Worm (Caenorhabditis elegans) whole organism, L2 larva: ENCODE measurements around the gene mrpl-42.

Experiments
- F13H6.1 ChIP-seq: sonication (generic microtip); optimal IDR thresholded peaks from 2 replicates; lab custom pipeline; 2016; ENCODE audit warnings: missing genetic modification characterization, missing compliant biosample characterization
- R02D3.7 ChIP-seq: fragments of 150-350 bp; optimal IDR thresholded peaks from 2 replicates; lab custom pipeline; 2014; ENCODE audit warnings: missing biosample characterization, missing genetic modification characterization
- Y55F3AM.14 ChIP-seq: fragments of 200-800 bp; sonication (Bioruptor generic); optimal IDR thresholded peaks from 2 replicates; lab custom pipeline; 2018; ENCODE audit warnings: mild to moderate bottlenecking, missing genetic modification characterization, missing compliant biosample characterization
- ZK546.5 ChIP-seq: sonication (generic microtip); optimal IDR thresholded peaks from 2 replicates; lab custom pipeline; 2017; ENCODE audit warnings: missing biosample characterization, missing genetic modification characterization
- alr-1 ChIP-seq: fragments of 150-350 bp; optimal IDR thresholded peaks from 2 replicates; lab custom pipeline; 2014; ENCODE audit warnings: missing biosample characterization, missing genetic modification characterization
- blmp-1 ChIP-seq: sonication (generic microtip); optimal IDR thresholded peaks from 2 replicates; lab custom pipeline; 2017; ENCODE audit warnings: missing genetic modification characterization, mild to moderate bottlenecking, missing compliant biosample characterization, antibody characterized with exemption, moderate library complexity; ENCODE audit not compliant: insufficient read depth
- ceh-82 ChIP-seq: fragments of 150-350 bp; optimal IDR thresholded peaks from 2 replicates; lab custom pipeline; 2014; ENCODE audit warnings: missing biosample characterization, missing genetic modification characterization
- crh-2 ChIP-seq: sonication (generic microtip); optimal IDR thresholded peaks from 2 replicates; lab custom pipeline; 2017; ENCODE audit warnings: missing biosample characterization, missing genetic modification characterization
- fos-1 ChIP-seq: fragments of 150-350 bp; optimal IDR thresholded peaks from 2 replicates; lab custom pipeline; 2014; ENCODE audit warnings: missing biosample characterization, missing genetic modification characterization
- gmeb-1 ChIP-seq: fragments of 150-350 bp; optimal IDR thresholded peaks from 2 replicates; lab custom pipeline; 2014; ENCODE audit warnings: missing biosample characterization, missing genetic modification characterization
- lin-11 ChIP-seq: fragments of 150-350 bp; sonication (generic microtip); optimal IDR thresholded peaks from 2 replicates; lab custom pipeline; 2014; ENCODE audit warnings: missing biosample characterization, missing genetic modification characterization, inconsistent platforms, mixed read lengths
- lin-13 ChIP-seq: fragments of 150-350 bp; optimal IDR thresholded peaks from 2 replicates; lab custom pipeline; 2014; ENCODE audit warnings: missing biosample characterization, missing genetic modification reagents, missing genetic modification characterization
- lin-39 ChIP-seq: fragments of 150-350 bp; optimal IDR thresholded peaks from 2 replicates; lab custom pipeline; 2014; ENCODE audit warnings: missing biosample characterization, missing genetic modification reagents, missing genetic modification characterization
- lsy-2 ChIP-seq, 2 experiments: fragments of 150-350 bp in 1 of 2; sonication (generic microtip) in 1 of 2; optimal IDR thresholded peaks; 2 replicates each; lab custom pipeline; 2014 to 2017; ENCODE audit warnings: missing biosample characterization in 2 of 2, missing genetic modification characterization in 2 of 2
- mab-5 ChIP-seq: fragments of 150-350 bp; optimal IDR thresholded peaks from 2 replicates; lab custom pipeline; 2014; ENCODE audit warnings: missing biosample characterization, missing genetic modification characterization
- mdl-1 ChIP-seq, 2 experiments: fragments of 150-350 bp in 1 of 2; sonication (generic microtip) in 1 of 2; optimal IDR thresholded peaks; 2 replicates each; lab custom pipeline; 2017; ENCODE audit warnings: missing biosample characterization in 2 of 2, missing genetic modification characterization in 2 of 2
- nhr-12 ChIP-seq: fragments of 150-350 bp; optimal IDR thresholded peaks from 2 replicates; lab custom pipeline; 2014; ENCODE audit warnings: missing biosample characterization, missing genetic modification characterization
- nhr-129 ChIP-seq: fragments of 150-350 bp; optimal IDR thresholded peaks from 2 replicates; lab custom pipeline; 2014; ENCODE audit warnings: missing biosample characterization, missing genetic modification characterization
- nhr-21 ChIP-seq: fragments of 150-350 bp; optimal IDR thresholded peaks from 2 replicates; lab custom pipeline; 2014; ENCODE audit warnings: missing biosample characterization, missing genetic modification characterization
- nhr-23 ChIP-seq: fragments of 150-350 bp; optimal IDR thresholded peaks from 2 replicates; lab custom pipeline; 2014; ENCODE audit warnings: missing biosample characterization, missing genetic modification reagents, missing genetic modification characterization
- nhr-237 ChIP-seq: fragments of 150-350 bp; optimal IDR thresholded peaks from 2 replicates; lab custom pipeline; 2014; ENCODE audit warnings: missing biosample characterization, missing genetic modification characterization
- nhr-25 ChIP-seq: fragments of 150-350 bp; sonication (generic microtip); optimal IDR thresholded peaks from 3 replicates; lab custom pipeline; 2014; ENCODE audit warnings: missing biosample characterization, missing genetic modification characterization
- peb-1 ChIP-seq: fragments of 150-350 bp; optimal IDR thresholded peaks from 2 replicates; lab custom pipeline; 2014; ENCODE audit warnings: missing biosample characterization, missing genetic modification characterization
- sem-4 ChIP-seq: fragments of 150-350 bp; optimal IDR thresholded peaks from 2 replicates; lab custom pipeline; 2014; ENCODE audit warnings: missing biosample characterization, missing genetic modification reagents, missing genetic modification characterization
- skn-1 ChIP-seq: sonication (generic microtip); optimal IDR thresholded peaks from 2 replicates; lab custom pipeline; 2017; ENCODE audit warnings: missing biosample characterization, missing genetic modification characterization
- sma-3 ChIP-seq: sonication (generic microtip); optimal IDR thresholded peaks from 2 replicates; lab custom pipeline; 2016; ENCODE audit warnings: missing genetic modification reagents, missing genetic modification characterization, missing compliant biosample characterization
- sma-9 ChIP-seq, 2 experiments: fragments of 150-350 bp in 1 of 2; sonication (generic microtip) in 1 of 2; optimal IDR thresholded peaks; 2 replicates each; lab custom pipeline; 2014 to 2016; ENCODE audit warnings: missing genetic modification characterization in 2 of 2, mild to moderate bottlenecking in 1 of 2, missing biosample characterization in 1 of 2, missing compliant biosample characterization in 1 of 2, missing genetic modification reagents in 1 of 2, moderate library complexity in 1 of 2
- snpc-4 ChIP-seq: fragments of 150-350 bp; optimal IDR thresholded peaks from 2 replicates; lab custom pipeline; 2014; ENCODE audit warnings: missing biosample characterization, missing genetic modification characterization
- unc-39 ChIP-seq: fragments of 150-350 bp; optimal IDR thresholded peaks from 2 replicates; lab custom pipeline; 2014; ENCODE audit warnings: missing biosample characterization, missing genetic modification characterization
- unc-62 ChIP-seq: fragments of 150-350 bp; optimal IDR thresholded peaks from 2 replicates; lab custom pipeline; 2014; ENCODE audit warnings: missing biosample characterization, missing genetic modification reagents, missing genetic modification characterization
- zag-1 ChIP-seq: fragments of 150-350 bp; optimal IDR thresholded peaks from 2 replicates; lab custom pipeline; 2014; ENCODE audit warnings: missing biosample characterization, missing genetic modification characterization
- ztf-1 ChIP-seq: fragments of 200-800 bp; sonication (Bioruptor generic); conservative IDR thresholded peaks from 2 replicates; pipeline ENCODE4 v1.3.6; 2022; ENCODE audit warnings: missing genetic modification characterization, missing compliant biosample characterization
- ztf-11 ChIP-seq: sonication (generic microtip); optimal IDR thresholded peaks from 2 replicates; lab custom pipeline; 2017; ENCODE audit warnings: missing biosample characterization, missing genetic modification characterization
- ztf-4 ChIP-seq: fragments of 150-350 bp; optimal IDR thresholded peaks from 2 replicates; lab custom pipeline; 2014; ENCODE audit warnings: missing biosample characterization, missing genetic modification characterization

mrpl-42 gene

DNA sequence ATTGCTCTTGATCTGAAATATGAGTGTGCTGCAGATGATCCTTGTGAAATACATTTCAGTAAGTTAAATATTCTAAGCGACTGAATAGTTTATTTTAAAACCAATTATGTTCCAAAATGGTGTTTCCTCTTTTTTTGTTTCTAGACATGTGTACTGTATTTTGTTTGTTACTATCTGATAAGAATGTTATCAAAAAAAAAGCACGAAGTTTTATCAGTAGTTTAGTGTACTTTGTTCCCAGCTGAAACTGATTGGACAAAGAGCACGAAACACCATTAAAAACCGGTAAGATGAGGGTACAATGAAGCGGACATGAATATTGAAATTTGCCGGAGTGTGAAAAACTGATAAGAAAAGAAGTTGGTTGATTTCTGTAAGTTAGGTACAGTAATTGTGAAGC lies 24.1 kb downstream of the mrpl-42 start:
- TF ChIP-seq F13H6.1 (tag; lab: Kevin White, UChicago) (no peak), fos-1 (tag; lab: Kevin White, UChicago) (peak; percentile 22)

DNA sequence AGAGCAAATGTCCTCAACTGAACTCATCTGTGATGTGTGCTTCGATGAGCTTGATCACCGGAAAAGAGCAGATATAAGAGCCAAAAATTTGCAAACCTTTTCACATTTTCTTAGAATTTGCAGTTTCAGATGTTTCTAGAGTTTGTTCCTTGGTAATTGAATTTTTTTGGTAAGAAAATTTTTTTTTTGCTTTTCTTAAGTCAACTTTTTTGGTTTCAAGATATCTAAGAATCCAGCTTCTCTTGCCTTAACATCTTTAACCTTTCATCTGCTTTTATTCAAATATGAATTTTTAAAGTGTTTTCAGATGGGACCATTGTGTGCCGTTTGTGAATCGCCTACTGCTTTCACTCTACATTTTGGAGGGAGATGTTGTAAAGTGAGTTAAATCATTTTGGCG lies 24.6 kb downstream of the mrpl-42 start, which contains the start of gene nhr-11:
Gene nhr-11 (plus strand): TSS at position 301 of the 400 bp plus-strand sequence.
- TF ChIP-seq nhr-237 (tag; lab: Kevin White, UChicago) (no peak), ztf-11 (tag; lab: Kevin White, UChicago) (no peak), gmeb-1 (tag; lab: Kevin White, UChicago) (no peak), ztf-1 (no peak), unc-39 (no peak), sma-3 (GFP tag; lab: Kevin White, UChicago) (no peak), mdl-1 (tag; optimal IDR thresholded peaks at IDR 0.05; lab: Kevin White, UChicago) (no peak), skn-1 (tag; lab: Kevin White, UChicago) (no peak), snpc-4 (no peak), R02D3.7 (tag; lab: Kevin White, UChicago) (no peak), sem-4 (tag; lab: Kevin White, UChicago) (no peak), mab-5 (tag; lab: Kevin White, UChicago) (no peak), lin-11 (tag; lab: Kevin White, UChicago) (no peak), Y55F3AM.14 (GFP tag; lab: Kevin White, UChicago) (no peak), fos-1 (tag; lab: Kevin White, UChicago) (no peak), nhr-23 (tag; lab: Kevin White, UChicago) (no peak)

DNA sequence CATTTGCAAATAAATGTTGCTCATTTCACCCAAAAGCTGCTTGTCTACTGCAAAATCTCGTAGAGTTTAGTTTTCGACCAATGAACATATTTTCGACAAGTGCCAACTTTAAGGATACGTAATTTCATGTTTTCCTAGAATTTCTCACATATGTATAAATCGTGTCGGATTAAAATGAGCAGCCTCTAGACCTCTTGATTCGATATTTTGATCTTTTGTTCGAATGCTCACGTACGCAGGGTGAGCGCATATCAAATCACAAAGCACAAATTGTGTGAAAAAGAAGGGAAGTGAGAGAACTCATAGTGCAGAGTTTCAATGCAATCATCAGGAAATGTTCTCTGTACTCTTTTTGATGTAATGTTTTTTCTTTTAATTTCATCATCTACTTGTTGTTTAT lies 30.7 kb downstream of the mrpl-42 start:
- peak; percentile 49 for TF ChIP-seq nhr-129 (tag; lab: Kevin White, UChicago)
- no peak for TF ChIP-seq nhr-12 (tag; lab: Kevin White, UChicago)
- TF ChIP-seq crh-2 (tag; lab: Kevin White, UChicago), result peak; percentile 54
- no peak for TF ChIP-seq peb-1
- TF ChIP-seq skn-1 (tag; lab: Kevin White, UChicago), result no peak
- peak in 1 of 2 experiments; percentile 36 for TF ChIP-seq lsy-2 (tag; optimal IDR thresholded peaks at IDR 0.05; lab: Kevin White, UChicago)
- no peak for TF ChIP-seq ZK546.5 (tag; lab: Kevin White, UChicago)
- TF ChIP-seq ztf-11 (tag; lab: Kevin White, UChicago), result no peak
- TF ChIP-seq F13H6.1 (tag; lab: Kevin White, UChicago), result peak; percentile 31
- TF ChIP-seq lin-39 (tag; lab: Kevin White, UChicago), result no peak
- TF ChIP-seq fos-1 (tag; lab: Kevin White, UChicago), result peak; percentile 10
- TF ChIP-seq lin-13, result no peak
- TF ChIP-seq nhr-23 (tag; lab: Kevin White, UChicago), result no peak
- no peak for TF ChIP-seq alr-1 (tag; lab: Kevin White, UChicago)
- TF ChIP-seq sma-9 (GFP tag; optimal IDR thresholded peaks at IDR 0.05; lab: Kevin White, UChicago), result peak; percentile 61
- no peak for TF ChIP-seq sma-9 (tag; optimal IDR thresholded peaks at IDR 0.05; lab: Kevin White, UChicago)
- TF ChIP-seq zag-1 (tag; lab: Kevin White, UChicago), result no peak
- TF ChIP-seq blmp-1, result no peak
- peak; percentile 48 for TF ChIP-seq nhr-21

DNA sequence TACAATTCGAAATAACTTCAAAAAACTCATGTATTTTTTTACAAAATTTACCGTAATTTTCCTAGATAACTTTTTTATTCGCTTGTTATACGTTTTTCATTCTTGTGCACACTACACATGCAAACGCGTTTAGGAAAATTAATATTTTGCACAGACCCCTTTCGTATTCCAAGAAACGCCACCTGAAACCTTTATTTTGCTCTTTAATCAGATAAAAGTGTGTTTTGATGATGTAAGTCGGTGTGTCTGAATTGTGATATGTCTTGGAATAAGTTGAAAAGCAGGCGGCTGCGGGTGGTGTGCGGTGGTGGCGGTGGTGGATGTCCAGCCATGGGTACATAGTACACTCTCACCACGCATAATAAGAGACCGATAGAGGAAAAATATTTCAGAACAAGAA lies 40.9 kb downstream of the mrpl-42 start:
- no peak for TF ChIP-seq blmp-1
- TF ChIP-seq fos-1 (tag; lab: Kevin White, UChicago), result no peak
- TF ChIP-seq lin-11 (tag; lab: Kevin White, UChicago), result no peak
- peak; percentile 1 for TF ChIP-seq nhr-21
- no peak for TF ChIP-seq unc-39
- TF ChIP-seq ZK546.5 (tag; lab: Kevin White, UChicago), result no peak
- no peak for TF ChIP-seq nhr-12 (tag; lab: Kevin White, UChicago)
- TF ChIP-seq sma-9 (GFP tag; optimal IDR thresholded peaks at IDR 0.05; lab: Kevin White, UChicago), result peak; percentile 3
- no peak for TF ChIP-seq sma-9 (tag; optimal IDR thresholded peaks at IDR 0.05; lab: Kevin White, UChicago)
- TF ChIP-seq F13H6.1 (tag; lab: Kevin White, UChicago), result no peak
- TF ChIP-seq, all 48 proteins: peak for 2

DNA sequence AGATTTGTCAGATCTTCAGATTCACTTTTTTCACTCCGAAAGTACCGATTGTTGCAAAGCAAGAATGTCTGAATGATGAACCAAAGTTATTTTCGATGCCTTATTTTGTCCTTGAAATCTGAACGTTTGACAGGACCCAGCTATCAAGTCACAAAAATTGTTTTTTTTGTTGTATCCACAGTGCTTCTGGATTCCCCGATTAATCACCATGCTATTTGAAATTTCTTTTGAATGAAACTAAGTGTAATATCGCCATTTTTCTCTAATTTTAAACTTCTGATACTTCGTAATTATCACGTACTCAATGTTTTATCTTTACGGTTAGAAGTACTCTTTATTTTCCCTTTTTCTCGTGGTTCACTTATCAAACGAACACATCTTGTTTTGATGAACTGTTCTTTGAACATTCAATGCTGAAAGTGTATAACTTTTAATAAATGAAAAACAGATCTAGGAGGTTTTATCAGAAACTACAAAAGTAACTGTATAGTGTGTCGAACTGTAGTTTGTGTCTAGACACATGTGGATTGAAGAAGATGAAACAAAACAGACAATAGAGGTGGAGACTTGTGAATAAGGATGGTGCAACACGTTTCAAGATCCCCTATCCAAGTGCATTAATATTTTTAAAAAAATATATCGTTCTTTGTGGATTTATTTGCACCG lies 42.6 kb downstream of the mrpl-42 start:
- TF ChIP-seq nhr-25 (tag; lab: Kevin White, UChicago) (peak; percentile 38), ceh-82 (tag; lab: Kevin White, UChicago) (no peak), R02D3.7 (tag; lab: Kevin White, UChicago) (no peak), blmp-1 (peak; percentile 74), ztf-4 (tag; lab: Kevin White, UChicago) (no peak), sma-9 (GFP tag; optimal IDR thresholded peaks at IDR 0.05; lab: Kevin White, UChicago) (peak; percentile 34), sma-9 (tag; optimal IDR thresholded peaks at IDR 0.05; lab: Kevin White, UChicago) (no peak), mdl-1 (tag; optimal IDR thresholded peaks at IDR 0.05; lab: Kevin White, UChicago) (no peak), unc-62 (GFP tag; lab: Kevin White, UChicago) (no peak)
